Worm (Caenorhabditis elegans): Measurements from ENCODE around the gene F58D2.2.

ce11 chrIV:13188959-13189358 lies 608 bp upstream of the F58D2.2 start, which contains the start of gene F58D2.4:
- TF ChIP-seq fos-1 (tag; optimal IDR thresholded peaks at IDR 0.05) (no peak), ztf-11 (tag; optimal IDR thresholded peaks at IDR 0.05) (no peak), nhr-129 (tag; optimal IDR thresholded peaks at IDR 0.05) (no peak), F13H6.1 (tag; optimal IDR thresholded peaks at IDR 0.05) (no peak), nhr-237 (tag; optimal IDR thresholded peaks at IDR 0.05) (no peak), mdl-1 (tag; optimal IDR thresholded peaks at IDR 0.05) (no peak), nhr-10 (tag; optimal IDR thresholded peaks at IDR 0.05) (no peak), lin-13 (GFP tag; optimal IDR thresholded peaks at IDR 0.05) (no peak)
